Worm (Caenorhabditis elegans) whole organism, mixed stage, embryonic: Measurements from ENCODE around the gene Y57G11C.499.

Experiments used
- elt-1 ChIP-seq: sonication (generic microtip); optimal IDR thresholded peaks from 2 replicates; lab custom pipeline; 2017; ENCODE audit warnings: missing genetic modification characterization, mild to moderate bottlenecking, missing compliant biosample characterization, antibody characterized with exemption, moderate library complexity, borderline replicate concordance; ENCODE audit not compliant: insufficient read depth
- lin-13 ChIP-seq: fragments of 150-350 bp; optimal IDR thresholded peaks from 2 replicates; lab custom pipeline; 2014; ENCODE audit warnings: missing biosample characterization, missing genetic modification characterization
- mab-5 ChIP-seq: fragments of 150-350 bp; optimal IDR thresholded peaks from 2 replicates; lab custom pipeline; 2014; ENCODE audit warnings: missing biosample characterization, missing genetic modification characterization
- nhr-12 ChIP-seq: fragments of 150-350 bp; optimal IDR thresholded peaks from 2 replicates; lab custom pipeline; 2014; ENCODE audit warnings: missing biosample characterization, missing genetic modification characterization
- tbx-8 ChIP-seq: fragments of 200-800 bp; sonication (Bioruptor generic); optimal IDR thresholded peaks from 2 replicates; lab custom pipeline; 2018; ENCODE audit warnings: mild to moderate bottlenecking, missing genetic modification characterization, moderate library complexity, missing compliant biosample characterization

DNA sequence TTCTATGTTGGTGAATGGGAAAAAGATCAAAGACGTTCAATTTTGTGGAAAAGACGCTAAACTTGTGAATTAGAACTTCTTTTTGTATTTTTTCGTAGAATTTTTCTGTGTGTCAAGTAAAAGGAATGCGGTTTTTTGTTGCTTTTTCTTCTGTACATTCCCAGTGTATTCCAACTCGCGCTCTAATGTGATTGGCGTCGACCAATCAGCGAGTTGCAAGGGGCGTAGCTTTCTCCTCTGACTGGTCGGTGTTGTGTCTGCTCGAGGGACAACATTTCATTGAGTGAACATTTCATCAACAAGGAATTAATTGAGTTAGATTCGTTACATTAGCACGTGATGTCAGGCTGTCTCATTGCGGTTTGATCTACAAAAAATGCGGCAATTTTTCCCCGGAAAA is 46.2 kb upstream of the Y57G11C.499 start:
- TF ChIP-seq mab-5 (no peak), tbx-8 (no peak), lin-13 (tag; lab: Kevin White, UChicago) (no peak), elt-1 (tag; lab: Kevin White, UChicago) (no peak), nhr-12 (tag; lab: Kevin White, UChicago) (no peak)
